Worm (Caenorhabditis elegans): ENCODE data around the gene str-33.
A peak's percentile ranks its signal among the peaks of the same experiment; 100 is the strongest.

Gene str-33

DNA sequence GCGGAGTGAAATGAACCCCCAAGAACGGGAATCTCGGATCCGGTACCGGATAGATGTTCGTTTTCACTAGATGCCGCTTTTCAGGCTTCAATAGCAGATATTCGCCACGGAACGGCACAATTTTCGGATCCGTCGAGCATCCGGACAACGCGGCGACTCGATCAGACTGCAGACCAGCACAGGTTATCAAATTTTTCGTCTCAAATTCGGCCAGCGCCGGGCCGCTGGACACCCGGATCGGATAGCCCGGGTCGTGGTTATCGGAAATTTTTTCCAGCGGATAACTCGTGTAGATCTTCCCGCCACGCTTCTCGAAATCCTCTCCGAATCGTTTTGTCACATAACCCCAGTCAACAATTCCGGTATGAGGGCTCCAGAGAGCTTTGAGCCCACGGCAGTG lies 37.9 kb upstream of the str-33 start:
- TF ChIP-seq zfh-2 (GFP tag; conservative IDR thresholded peaks at IDR 0.05) (peak; percentile 63), somi-1 (GFP tag; optimal IDR thresholded peaks at IDR 0.05) (no peak), sptf-2 (GFP tag; optimal IDR thresholded peaks at IDR 0.05) (no peak)

DNA sequence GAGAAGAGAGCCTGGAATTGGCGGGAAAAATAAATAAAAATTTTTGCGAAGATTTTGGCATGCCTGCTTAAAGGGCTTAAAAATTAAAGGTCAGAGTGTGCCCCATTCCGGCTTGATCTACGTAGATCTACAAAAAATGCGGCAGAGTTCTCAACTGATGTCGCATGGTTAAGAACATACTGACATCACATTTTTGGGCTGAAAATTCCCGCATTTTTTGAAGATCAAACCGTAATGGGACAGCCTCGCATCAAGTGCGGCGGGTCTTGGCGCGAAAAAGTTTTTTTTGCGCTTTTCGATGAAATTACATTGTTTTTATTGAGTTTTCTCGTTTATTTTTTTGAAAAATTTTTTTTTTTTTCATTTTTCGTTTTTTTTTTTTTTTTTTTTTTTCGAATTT lies 37.4 kb upstream of the str-33 start:
- TF ChIP-seq K12H6.12 (tag; optimal IDR thresholded peaks at IDR 0.05) (no peak), ceh-91 (GFP tag; IDR thresholded peaks at IDR 0.05) (no peak), madf-6 (GFP tag; IDR thresholded peaks at IDR 0.05) (peak; percentile 67), lir-1 (GFP tag; conservative IDR thresholded peaks at IDR 0.05) (no peak), nhr-27 (tag; optimal IDR thresholded peaks at IDR 0.05) (no peak), F33H1.4 (GFP tag; IDR thresholded peaks at IDR 0.05) (0 out of 2 replicates have a peak, but pooled peaks have one; percentile 26), aptf-3 (GFP tag; IDR thresholded peaks at IDR 0.05) (no peak), hrde-1 (tag; optimal IDR thresholded peaks at IDR 0.05; ENCODE audit: borderline replicate concordance) (no peak), ceh-79 (tag; optimal IDR thresholded peaks at IDR 0.05) (no peak), F57A8.1 (GFP tag; optimal IDR thresholded peaks at IDR 0.05) (no peak), tbp1 (GFP tag; optimal IDR thresholded peaks at IDR 0.05) (no peak), mcd-1 (GFP tag; IDR thresholded peaks at IDR 0.05) (no peak), unc-130 (GFP tag; optimal IDR thresholded peaks at IDR 0.05) (no peak), sdz-38 (tag; optimal IDR thresholded peaks at IDR 0.05) (no peak), akir-1 (GFP tag; optimal IDR thresholded peaks at IDR 0.05) (no peak), madf-3 (GFP tag; IDR thresholded peaks at IDR 0.05) (no peak), cebp-2 (GFP tag; IDR thresholded peaks at IDR 0.05) (no peak), T26A5.8 (tag; optimal IDR thresholded peaks at IDR 0.05) (no peak), ets-4 (GFP tag; optimal IDR thresholded peaks at IDR 0.05) (no peak), F55B11.4 (tag; optimal IDR thresholded peaks at IDR 0.05; ENCODE audit: borderline replicate concordance, insufficient read depth) (no peak), xnd-1 (tag; optimal IDR thresholded peaks at IDR 0.05) (peak; percentile 42), nfyb-1 (GFP tag; IDR thresholded peaks at IDR 0.05) (no peak), sea-2 (GFP tag; IDR thresholded peaks at IDR 0.05) (no peak), ceh-40 (GFP tag; IDR thresholded peaks at IDR 0.05) (no peak), atf-7 (tag; optimal IDR thresholded peaks at IDR 0.05) (no peak), Y53G8AR.9 (GFP tag; conservative IDR thresholded peaks at IDR 0.05) (no peak), lsl-1 (GFP tag; optimal IDR thresholded peaks at IDR 0.05) (no peak), Y79H2A.3 (GFP tag; conservative IDR thresholded peaks at IDR 0.05) (no peak), efl-1 (GFP tag; optimal IDR thresholded peaks at IDR 0.05) (peak; percentile 58), egl-44 (GFP tag; IDR thresholded peaks at IDR 0.05) (no peak), B0336.3 (GFP tag; IDR thresholded peaks at IDR 0.05) (no peak), F39B2.1 (GFP tag; IDR thresholded peaks at IDR 0.05) (no peak), lin-40 (tag; optimal IDR thresholded peaks at IDR 0.05) (no peak), hmg-1.2 (GFP tag; IDR thresholded peaks at IDR 0.05) (no peak), ztf-25 (GFP tag; IDR thresholded peaks at IDR 0.05) (no peak), lin-54 (GFP tag; optimal IDR thresholded peaks at IDR 0.05) (no peak), madf-8 (GFP tag; conservative IDR thresholded peaks at IDR 0.05) (peak; percentile 45), snpc-1.3 (tag; optimal IDR thresholded peaks at IDR 0.05; ENCODE audit: insufficient read depth) (no peak), dox-1 (GFP tag; IDR thresholded peaks at IDR 0.05) (no peak), Y67H2A.10 (GFP tag; conservative IDR thresholded peaks at IDR 0.05) (no peak)
